Worm (Caenorhabditis elegans): ENCODE data around the gene npr-8.

DNA sequence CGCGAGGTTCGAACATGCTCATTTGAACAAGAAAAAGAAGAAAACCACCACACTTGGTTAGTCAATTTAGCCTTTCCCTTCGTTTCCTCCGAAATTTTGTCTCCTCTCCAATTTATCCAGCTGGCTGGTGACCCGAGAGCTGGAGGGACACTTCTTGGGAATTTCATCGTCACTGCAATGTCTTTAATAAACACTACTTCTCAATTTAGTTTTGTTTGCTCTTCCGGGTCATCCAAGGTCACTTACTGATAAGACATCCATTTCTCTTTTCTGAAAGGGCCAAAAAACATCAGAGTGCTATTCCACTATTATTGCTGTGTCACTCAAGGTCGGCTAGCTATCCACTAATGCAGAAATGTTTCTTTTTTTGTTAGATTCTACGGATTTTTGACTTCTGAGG is 28.3 kb downstream of the npr-8 start, which contains the start of gene C10A4.3:
- TF ChIP-seq ref-1 (GFP tag; conservative IDR thresholded peaks at IDR 0.05), result no peak
- no peak for TF ChIP-seq flt-1 (GFP tag; IDR thresholded peaks at IDR 0.05)
- no peak for TF ChIP-seq tab-1 (GFP tag; IDR thresholded peaks at IDR 0.05)
- TF ChIP-seq ztf-29 (GFP tag; IDR thresholded peaks at IDR 0.05), result no peak
